Worm (Caenorhabditis elegans): ENCODE data around the gene Y38H6C.16.

DNA sequence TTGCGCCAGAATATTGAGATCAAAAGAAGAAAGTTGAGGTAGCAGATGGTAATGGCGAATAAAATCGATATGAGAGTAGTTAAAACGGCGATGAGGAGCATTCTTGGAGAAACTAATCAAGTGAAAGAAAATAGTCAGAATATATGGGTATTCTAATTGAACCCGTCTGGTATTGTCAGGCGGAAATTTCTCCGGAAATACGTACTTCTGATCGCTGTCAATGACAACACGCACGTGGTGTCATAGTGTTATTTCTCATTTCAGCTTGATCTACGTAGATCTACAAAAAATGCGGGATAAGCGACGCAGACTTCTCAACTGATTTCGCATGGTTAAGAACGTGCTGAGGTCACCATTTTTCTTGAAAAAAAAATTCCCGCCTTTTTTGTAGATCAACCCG, 46.8 kb downstream of the Y38H6C.16 start, which contains the start of gene srbc-79:
- no peak for TF ChIP-seq mes-4 (tag; optimal IDR thresholded peaks at IDR 0.05)
- no peak for TF ChIP-seq mcd-1 (GFP tag; IDR thresholded peaks at IDR 0.05)
- no peak for TF ChIP-seq Y67H2A.10 (GFP tag; conservative IDR thresholded peaks at IDR 0.05)

Data from whole organism, young adult.